Fruit fly (Drosophila melanogaster): Measurements from ENCODE around the gene Cht5.

DNA sequence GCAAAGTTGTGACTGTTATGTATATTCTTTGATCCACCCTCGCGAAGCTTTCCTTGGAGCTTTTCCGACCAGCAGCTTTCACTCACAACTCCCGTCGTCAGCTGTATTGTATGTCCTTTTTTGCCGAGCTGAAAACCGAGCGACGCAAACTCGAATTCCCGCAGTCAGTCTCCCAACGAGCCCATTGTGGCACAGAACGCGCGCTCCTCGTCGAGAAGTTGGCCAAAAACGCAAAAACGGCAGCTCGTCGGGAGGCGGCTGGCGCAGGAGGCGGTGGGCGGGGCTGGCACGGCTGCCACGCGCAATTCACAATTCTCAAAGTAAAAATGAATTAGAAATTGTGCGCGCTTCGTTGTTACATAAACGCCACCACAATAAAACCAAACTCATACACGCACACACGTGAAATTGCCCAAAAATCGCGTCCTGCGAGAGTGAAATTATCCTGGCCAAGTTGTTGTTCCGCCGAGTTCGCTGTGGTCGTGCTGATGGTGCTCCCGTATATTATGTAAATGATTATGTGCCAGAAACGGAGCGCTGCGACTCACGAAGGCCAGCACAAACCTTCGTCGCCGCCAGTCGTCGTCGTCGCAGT lies 31.9 kb upstream of the Cht5 start:
- TF ChIP-seq CG8478 (optimal IDR thresholded peaks at IDR 0.05) = no peak
- no peak for TF ChIP-seq CTCF (optimal IDR thresholded peaks at IDR 0.05)

All from S2 (cell line).